Fruit fly (Drosophila melanogaster) whole organism, embryonic: ENCODE results near the gene CG7006.

Experiments
- Bgb ChIP-seq: fragments of 200-800 bp; sonication (Bioruptor generic); IDR thresholded peaks from 2 replicates; pipeline ENCODE4 v1.3.6; 2022; ENCODE audit warnings: missing biosample characterization, missing genetic modification characterization; ENCODE audit not compliant: partially characterized antibody
- Blimp-1 ChIP-seq: fragments of 200-800 bp; sonication (Bioruptor generic); optimal IDR thresholded peaks from 3 replicates; lab custom pipeline; 2018; ENCODE audit warnings: missing biosample characterization, missing genetic modification characterization, mild to moderate bottlenecking, moderate library complexity, missing genetic modification reagents
- C15 ChIP-seq: fragments of 200-800 bp; sonication (Bioruptor generic); IDR thresholded peaks from 3 replicates; pipeline ENCODE4 v1.3.6; 2022; ENCODE audit warnings: missing biosample characterization, missing genetic modification characterization
- CG10274 ChIP-seq: fragments of 200-800 bp; sonication (Bioruptor generic); optimal IDR thresholded peaks from 3 replicates; lab custom pipeline; 2017; ENCODE audit warnings: missing biosample characterization, mild to moderate bottlenecking, missing genetic modification characterization
- CG10462 ChIP-seq: fragments of 200-800 bp; sonication (Bioruptor generic); optimal IDR thresholded peaks from 2 replicates; lab custom pipeline; 2016; ENCODE audit warnings: missing biosample characterization, missing genetic modification characterization
- CG10959 ChIP-seq: fragments of 200-800 bp; sonication (Bioruptor generic); IDR thresholded peaks from 2 replicates; pipeline ENCODE4 v1.3.6; 2022; ENCODE audit warnings: missing biosample characterization, missing genetic modification characterization
- CG11093 ChIP-seq: fragments of 200-800 bp; sonication (Bioruptor generic); IDR thresholded peaks from 3 replicates; pipeline ENCODE4 v1.3.6; 2022; ENCODE audit warnings: missing biosample characterization, missing genetic modification characterization
- CG11723 ChIP-seq: fragments of 200-800 bp; sonication (Bioruptor generic); optimal IDR thresholded peaks from 2 replicates; lab custom pipeline; 2017; ENCODE audit warnings: missing biosample characterization, mild to moderate bottlenecking, missing genetic modification characterization
- CG12236 ChIP-seq: fragments of 200-800 bp; sonication (Bioruptor generic); optimal IDR thresholded peaks from 2 replicates; lab custom pipeline; 2016; ENCODE audit warnings: missing biosample characterization, missing genetic modification characterization
- CG15011 ChIP-seq: fragments of 200-800 bp; sonication (Bioruptor generic); optimal IDR thresholded peaks from 3 replicates; lab custom pipeline; 2018; ENCODE audit warnings: missing biosample characterization, mild to moderate bottlenecking, missing genetic modification characterization
- CG2116 ChIP-seq: fragments of 200-800 bp; sonication (Bioruptor generic); optimal IDR thresholded peaks from 3 replicates; lab custom pipeline; 2018; ENCODE audit warnings: missing biosample characterization, mild to moderate bottlenecking, missing genetic modification characterization
- CG3065 ChIP-seq: fragments of 200-800 bp; sonication (Bioruptor generic); optimal IDR thresholded peaks from 2 replicates; lab custom pipeline; 2016; ENCODE audit warnings: missing biosample characterization, missing genetic modification characterization
- CG32767 ChIP-seq: fragments of 200-800 bp; sonication (Bioruptor generic); IDR thresholded peaks from 2 replicates; pipeline ENCODE4 v1.3.6; 2022; ENCODE audit warnings: missing biosample characterization, missing genetic modification characterization
- CG32772 ChIP-seq: fragments of 200-800 bp; sonication (Bioruptor generic); IDR thresholded peaks from 2 replicates; pipeline ENCODE4 v1.3.6; 2022; ENCODE audit warnings: missing biosample characterization, missing genetic modification characterization
- CG3995 ChIP-seq: fragments of 200-800 bp; sonication (Bioruptor generic); optimal IDR thresholded peaks from 3 replicates; lab custom pipeline; 2016; ENCODE audit warnings: missing biosample characterization, missing genetic modification characterization
- CG4854 ChIP-seq: fragments of 200-800 bp; sonication (Bioruptor generic); optimal IDR thresholded peaks from 2 replicates; lab custom pipeline; 2016; ENCODE audit warnings: missing biosample characterization, missing genetic modification characterization, inconsistent platforms
- CG6689 ChIP-seq: fragments of 200-800 bp; sonication (Bioruptor generic); IDR thresholded peaks from 2 replicates; pipeline ENCODE4 v1.3.6; 2022; ENCODE audit warnings: missing biosample characterization, missing genetic modification characterization
- CG8290 ChIP-seq, 3 experiments: fragments of 200-800 bp; sonication (Bioruptor generic); optimal IDR thresholded peaks; 2 replicates each; lab custom pipeline; 2016 to 2019; ENCODE audit warnings: missing biosample characterization in 3 of 3, missing genetic modification characterization in 3 of 3, mild to moderate bottlenecking in 2 of 3, moderate library complexity in 1 of 3
- CG8478 ChIP-seq: fragments of >200 bp; optimal IDR thresholded peaks from 2 replicates; lab custom pipeline; 2018
- Ets97D ChIP-seq: fragments of 200-800 bp; sonication (Bioruptor generic); optimal IDR thresholded peaks from 3 replicates; lab custom pipeline; 2016; ENCODE audit warnings: missing biosample characterization, missing genetic modification characterization
- Jarid2 ChIP-seq: fragments of 200-800 bp; sonication (Bioruptor generic); optimal IDR thresholded peaks from 3 replicates; lab custom pipeline; 2017; ENCODE audit warnings: mild to moderate bottlenecking, missing biosample characterization, missing genetic modification reagents, missing genetic modification characterization
- MTF-1 ChIP-seq: fragments of 200-800 bp; sonication (Bioruptor generic); optimal IDR thresholded peaks from 2 replicates; lab custom pipeline; 2018; ENCODE audit warnings: missing biosample characterization, mild to moderate bottlenecking, missing genetic modification characterization, borderline replicate concordance
- Mes4 ChIP-seq: fragments of 200-800 bp; sonication (Bioruptor generic); optimal IDR thresholded peaks from 2 replicates; lab custom pipeline; 2016; ENCODE audit warnings: missing biosample characterization, missing genetic modification characterization
- Mrtf ChIP-seq: fragments of 200-800 bp; sonication (Bioruptor generic); IDR thresholded peaks from 3 replicates; pipeline ENCODE4 v1.3.6; 2022; ENCODE audit warnings: missing biosample characterization, missing genetic modification characterization
- Nf-YC ChIP-seq: fragments of 200-800 bp; optimal IDR thresholded peaks from 3 replicates; lab custom pipeline; 2019; ENCODE audit warnings: missing biosample characterization, mild to moderate bottlenecking, missing genetic modification characterization, moderate library complexity
- Oaz ChIP-seq: fragments of 200-800 bp; sonication (Bioruptor generic); IDR thresholded peaks from 2 replicates; pipeline ENCODE4 v1.3.6; 2022; ENCODE audit warnings: missing biosample characterization, missing genetic modification characterization
- Pdp1 ChIP-seq, 2 experiments: fragments of 200-800 bp; sonication (Bioruptor generic); optimal IDR thresholded peaks; 3 replicates each; lab custom pipeline; 2016; ENCODE audit warnings: missing biosample characterization in 2 of 2, missing genetic modification characterization in 2 of 2, mild to moderate bottlenecking in 1 of 2, moderate library complexity in 1 of 2
- Six4 ChIP-seq: fragments of 200-800 bp; sonication (Bioruptor generic); optimal IDR thresholded peaks from 2 replicates; lab custom pipeline; 2016; ENCODE audit warnings: missing biosample characterization, missing genetic modification characterization
- TFAM ChIP-seq: fragments of 200-800 bp; sonication (Bioruptor generic); optimal IDR thresholded peaks from 2 replicates; lab custom pipeline; 2017; ENCODE audit warnings: missing biosample characterization, missing genetic modification characterization, inconsistent platforms
- Xbp1 ChIP-seq: fragments of 200-800 bp; sonication (Bioruptor generic); optimal IDR thresholded peaks from 3 replicates; lab custom pipeline; 2016; ENCODE audit warnings: missing biosample characterization, mild to moderate bottlenecking, missing genetic modification characterization
- ac ChIP-seq: fragments of 200-800 bp; sonication (Bioruptor generic); optimal IDR thresholded peaks from 3 replicates; lab custom pipeline; 2017; ENCODE audit warnings: missing biosample characterization, mild to moderate bottlenecking, missing genetic modification characterization
- ara ChIP-seq: fragments of 200-800 bp; sonication (Bioruptor generic); IDR thresholded peaks from 2 replicates; pipeline ENCODE4 v1.3.6; 2022; ENCODE audit warnings: missing biosample characterization, missing genetic modification characterization
- bab2 ChIP-seq: fragments of 200-800 bp; sonication (Bioruptor generic); optimal IDR thresholded peaks from 2 replicates; lab custom pipeline; 2016; ENCODE audit warnings: missing biosample characterization, missing genetic modification characterization
- bcd ChIP-seq: fragments of 200-800 bp; sonication (Bioruptor generic); optimal IDR thresholded peaks from 2 replicates; lab custom pipeline; 2017; ENCODE audit warnings: missing biosample characterization, mild to moderate bottlenecking, missing genetic modification characterization
- chinmo ChIP-seq: fragments of 200-800 bp; sonication (Bioruptor generic); IDR thresholded peaks from 4 replicates; pipeline ENCODE4 v1.3.6; 2022; ENCODE audit warnings: missing biosample characterization, missing genetic modification characterization; ENCODE audit not compliant: partially characterized antibody
- ci ChIP-seq: fragments of 200-800 bp; sonication (Bioruptor generic); IDR thresholded peaks from 3 replicates; pipeline ENCODE4 v1.3.6; 2022; ENCODE audit warnings: missing biosample characterization, missing genetic modification characterization
- da ChIP-seq: fragments of 200-800 bp; sonication (Bioruptor generic); optimal IDR thresholded peaks from 2 replicates; lab custom pipeline; 2016; ENCODE audit warnings: missing biosample characterization, missing genetic modification characterization
- ewg ChIP-seq: fragments of 200-800 bp; sonication (Bioruptor generic); optimal IDR thresholded peaks from 3 replicates; lab custom pipeline; 2017; ENCODE audit warnings: mild to moderate bottlenecking, missing biosample characterization, missing genetic modification reagents, missing genetic modification characterization
- exex ChIP-seq: fragments of 200-800 bp; sonication (Bioruptor generic); optimal IDR thresholded peaks from 4 replicates; lab custom pipeline; 2018; ENCODE audit warnings: missing biosample characterization, mild to moderate bottlenecking, missing genetic modification characterization, moderate library complexity
- fd96Cb ChIP-seq: fragments of 200-800 bp; sonication (Bioruptor generic); optimal IDR thresholded peaks from 2 replicates; lab custom pipeline; 2018; ENCODE audit warnings: missing biosample characterization, mild to moderate bottlenecking, missing genetic modification characterization, moderate library complexity
- grn ChIP-seq: fragments of 200-800 bp; sonication (Bioruptor generic); optimal IDR thresholded peaks from 3 replicates; lab custom pipeline; 2017; ENCODE audit warnings: missing biosample characterization, missing genetic modification characterization
- her ChIP-seq: fragments of 200-800 bp; sonication (Bioruptor generic); optimal IDR thresholded peaks from 2 replicates; lab custom pipeline; 2016; ENCODE audit warnings: missing biosample characterization, missing genetic modification characterization
- kah ChIP-seq: fragments of 200-800 bp; sonication (Bioruptor generic); optimal IDR thresholded peaks from 2 replicates; lab custom pipeline; 2018; ENCODE audit warnings: missing biosample characterization, mild to moderate bottlenecking, missing genetic modification characterization
- kni ChIP-seq: fragments of 200-800 bp; sonication (Bioruptor generic); optimal IDR thresholded peaks from 3 replicates; lab custom pipeline; 2017; ENCODE audit warnings: mild to moderate bottlenecking, missing biosample characterization, missing genetic modification reagents, missing genetic modification characterization
- otp ChIP-seq: fragments of 200-800 bp; sonication (Bioruptor generic); IDR thresholded peaks from 3 replicates; pipeline ENCODE4, ENCODE4 v1.3.6; 2022; ENCODE audit warnings: missing biosample characterization, missing genetic modification characterization
- sens-2 ChIP-seq: fragments of 200-800 bp; sonication (Bioruptor generic); IDR thresholded peaks from 2 replicates; pipeline ENCODE4 v1.3.6; 2022; ENCODE audit warnings: missing biosample characterization, missing genetic modification characterization
- twi ChIP-seq: fragments of 200-800 bp; optimal IDR thresholded peaks from 2 replicates; lab custom pipeline; 2019; ENCODE audit warnings: missing biosample characterization, mild to moderate bottlenecking, missing genetic modification characterization, moderate library complexity
- unc-4 ChIP-seq: fragments of 200-800 bp; sonication (Bioruptor generic); IDR thresholded peaks from 2 replicates; pipeline ENCODE4 v1.3.6; 2022; ENCODE audit warnings: missing biosample characterization, missing genetic modification characterization; ENCODE audit not compliant: partially characterized antibody
- wdn ChIP-seq: fragments of 200-800 bp; sonication (Bioruptor generic); IDR thresholded peaks from 2 replicates; pipeline ENCODE4 v1.3.6; 2022; ENCODE audit warnings: missing biosample characterization, missing genetic modification characterization
- z ChIP-seq: fragments of 200-800 bp; sonication (Bioruptor generic); IDR thresholded peaks from 3 replicates; pipeline ENCODE4 v1.3.6; 2022; ENCODE audit warnings: missing biosample characterization, missing genetic modification characterization

The CG7006 gene

DNA sequence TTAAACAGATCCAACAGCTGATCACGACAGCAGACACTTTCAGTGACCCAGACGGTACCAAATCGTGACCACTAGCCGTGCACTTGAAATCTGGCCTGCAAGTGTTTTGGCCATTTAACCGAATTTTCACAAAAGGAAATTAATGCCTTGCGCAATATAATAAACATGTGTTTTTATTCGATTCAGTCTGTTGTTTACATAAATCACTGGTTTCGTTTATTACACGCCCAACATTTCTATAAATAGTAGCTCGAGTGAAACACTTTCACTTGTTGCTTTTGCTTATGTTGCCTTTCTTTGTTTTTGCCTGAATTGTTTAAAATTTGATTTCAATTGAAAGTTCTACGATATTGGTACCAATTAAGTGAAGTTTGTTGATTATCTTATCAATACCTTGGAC is 38.0 kb upstream of the CG7006 start:
- TF ChIP-seq kah (GFP tag; lab: Kevin White, UChicago) (peak; percentile 77), bcd (GFP tag; lab: Kevin White, UChicago) (no peak), CG10959 (GFP tag; lab: Robert Waterston, UW) (no peak), z (no peak), CG6689 (no peak), CG3995 (GFP tag; lab: Kevin White, UChicago) (peak; percentile 40), CG15011 (GFP tag; lab: Kevin White, UChicago) (no peak), CG32767 (GFP tag; lab: Robert Waterston, UW) (no peak), fd96Cb (tag; lab: Kevin White, UChicago) (no peak), twi (tag; lab: Kevin White, UChicago) (peak; percentile 55), Blimp-1 (peak; percentile 70), da (GFP tag; lab: Kevin White, UChicago) (no peak), CG11093 (GFP tag; lab: Robert Waterston, UW) (no peak), CG8478 (lab: Kevin White, UChicago) (no peak), kni (GFP tag; lab: Kevin White, UChicago) (peak; percentile 63), unc-4 (GFP tag; lab: Robert Waterston, UW) (no peak), CG2116 (GFP tag; lab: Kevin White, UChicago) (no peak), Pdp1 (GFP tag; optimal IDR thresholded peaks at IDR 0.05; lab: Kevin White, UChicago) (peak in 1 of 2 experiments; percentile 51), ci (GFP tag; lab: Robert Waterston, UW) (no peak), CG3065 (GFP tag; lab: Kevin White, UChicago) (no peak), Jarid2 (GFP tag; lab: Kevin White, UChicago) (no peak), MTF-1 (GFP tag; lab: Kevin White, UChicago) (no peak), C15 (no peak), Oaz (GFP tag; lab: Robert Waterston, UW) (no peak), exex (tag; lab: Kevin White, UChicago) (peak; percentile 37), CG11723 (no peak), CG32772 (GFP tag; lab: Robert Waterston, UW) (no peak)
- TF ChIP-seq, all 482 proteins: peak for 7

DNA sequence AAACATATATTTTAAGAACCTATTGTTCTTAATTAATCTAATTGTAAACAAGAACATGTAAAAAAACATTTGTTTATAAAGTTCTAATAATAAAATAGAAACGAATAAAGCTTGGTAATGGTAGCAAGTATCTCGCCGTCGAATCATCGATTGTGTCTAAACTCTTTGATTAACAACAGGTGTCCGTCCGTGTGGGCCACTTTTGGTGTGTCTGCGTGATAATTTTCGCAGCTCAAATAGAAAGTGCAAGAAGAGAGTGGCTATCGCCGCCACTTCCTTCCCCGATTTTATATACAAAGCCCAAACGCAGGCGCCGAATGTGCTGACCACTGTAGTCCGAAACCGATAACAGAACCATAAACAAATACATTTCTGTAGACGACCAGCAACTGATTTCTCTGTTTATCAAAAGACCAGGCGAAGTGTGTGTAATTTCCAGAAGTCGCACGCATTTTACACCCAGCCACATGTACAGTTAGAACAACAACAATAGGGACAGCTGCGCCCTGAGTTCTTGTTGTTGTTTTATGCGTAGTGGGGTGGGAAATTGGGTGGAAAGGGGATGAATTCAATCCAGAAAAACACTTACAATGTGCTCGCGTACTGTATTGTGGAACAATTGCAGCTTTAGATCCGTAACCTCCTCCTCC is 37.3 kb upstream of the CG7006 start:
- TF ChIP-seq CG12236 (GFP tag; lab: Kevin White, UChicago), result no peak
- no peak; the same call in 3 of the 4 replicates for TF ChIP-seq chinmo (GFP tag; lab: Robert Waterston, UW)
- no peak for TF ChIP-seq CG3065 (GFP tag; lab: Kevin White, UChicago)
- TF ChIP-seq Bgb, result peak; percentile 32; the same call in 1 of the 2 replicates
- TF ChIP-seq TFAM (GFP tag; lab: Kevin White, UChicago), result no peak
- no peak for TF ChIP-seq CG11093 (GFP tag; lab: Robert Waterston, UW)
- no peak for TF ChIP-seq grn (GFP tag; lab: Kevin White, UChicago)
- TF ChIP-seq CG8290 (GFP tag; optimal IDR thresholded peaks at IDR 0.05; lab: Kevin White, UChicago), result no peak
- TF ChIP-seq CG8290 (tag; optimal IDR thresholded peaks at IDR 0.05; lab: Kevin White, UChicago), result peak in 1 of 2 experiments; percentile 20
- TF ChIP-seq Ets97D (GFP tag; lab: Kevin White, UChicago), result no peak
- TF ChIP-seq ewg, result peak; percentile 68
- no peak for TF ChIP-seq CG4854 (GFP tag; lab: Kevin White, UChicago)
- TF ChIP-seq Nf-YC, result no peak
- no peak for TF ChIP-seq CG10462
- TF ChIP-seq sens-2 (GFP tag; lab: Robert Waterston, UW), result 0 out of 2 replicates have a peak, but pooled peaks have one; percentile 29
- TF ChIP-seq otp (GFP tag; lab: Robert Waterston, UW), result no peak
- TF ChIP-seq Xbp1 (GFP tag; lab: Kevin White, UChicago), result no peak
- TF ChIP-seq ara (GFP tag; lab: Robert Waterston, UW), result no peak
- no peak for TF ChIP-seq wdn (GFP tag; lab: Robert Waterston, UW)
- no peak for TF ChIP-seq Six4 (GFP tag; lab: Kevin White, UChicago)
- no peak for TF ChIP-seq Mes4 (GFP tag; lab: Kevin White, UChicago)
- TF ChIP-seq ac (GFP tag; lab: Kevin White, UChicago), result no peak
- TF ChIP-seq CG10274 (GFP tag; lab: Kevin White, UChicago), result no peak
- no peak for TF ChIP-seq her (GFP tag; lab: Kevin White, UChicago)
- no peak for TF ChIP-seq bab2 (GFP tag; lab: Kevin White, UChicago)
- TF ChIP-seq Mrtf (GFP tag; lab: Robert Waterston, UW), result no peak
